Fruit fly (Drosophila melanogaster) whole organism, embryonic: ENCODE measurements around the gene DopEcR.

Experiments
- Blimp-1 ChIP-seq: fragments of 200-800 bp; sonication (Bioruptor generic); optimal IDR thresholded peaks from 3 replicates; lab custom pipeline; 2018; ENCODE audit warnings: missing biosample characterization, missing genetic modification characterization, mild to moderate bottlenecking, moderate library complexity, missing genetic modification reagents
- CG10267 ChIP-seq: fragments of 200-800 bp; sonication (Bioruptor generic); optimal IDR thresholded peaks from 2 replicates; lab custom pipeline; 2018; ENCODE audit warnings: missing biosample characterization, mild to moderate bottlenecking, missing genetic modification characterization, moderate library complexity
- CG10959 ChIP-seq: fragments of 200-800 bp; sonication (Bioruptor generic); IDR thresholded peaks from 2 replicates; pipeline ENCODE4 v1.3.6; 2022; ENCODE audit warnings: missing biosample characterization, missing genetic modification characterization
- CG11456 ChIP-seq: fragments of 200-800 bp; sonication (Bioruptor generic); IDR thresholded peaks from 3 replicates; pipeline ENCODE4 v1.3.6; 2022; ENCODE audit warnings: missing biosample characterization, missing genetic modification characterization
- CG11504 ChIP-seq: fragments of 200-800 bp; sonication (Bioruptor generic); optimal IDR thresholded peaks from 3 replicates; lab custom pipeline; 2019; ENCODE audit warnings: missing biosample characterization, mild to moderate bottlenecking, missing genetic modification characterization, moderate library complexity
- CG11695 ChIP-seq: fragments of 200-800 bp; sonication (Bioruptor generic); IDR thresholded peaks from 3 replicates; pipeline ENCODE4 v1.3.6; 2022; ENCODE audit warnings: missing biosample characterization, missing genetic modification characterization
- CG12155 ChIP-seq: fragments of 200-800 bp; sonication (Bioruptor generic); optimal IDR thresholded peaks from 3 replicates; lab custom pipeline; 2016; ENCODE audit warnings: missing biosample characterization, missing genetic modification characterization
- CG12299 ChIP-seq: fragments of 200-800 bp; sonication (Bioruptor generic); optimal IDR thresholded peaks from 2 replicates; lab custom pipeline; 2018; ENCODE audit warnings: missing biosample characterization, mild to moderate bottlenecking, missing genetic modification characterization
- CG14441 ChIP-seq: fragments of 200-800 bp; sonication (Bioruptor generic); IDR thresholded peaks from 2 replicates; pipeline ENCODE4 v1.3.6; 2022; ENCODE audit warnings: missing biosample characterization, missing genetic modification characterization
- CG16813 ChIP-seq: fragments of 200-800 bp; sonication (Bioruptor generic); IDR thresholded peaks from 3 replicates; pipeline ENCODE4 v1.3.6; 2022; ENCODE audit warnings: missing biosample characterization, missing genetic modification characterization; ENCODE audit not compliant: partially characterized antibody
- CG18011 ChIP-seq: fragments of 200-800 bp; sonication (Bioruptor generic); optimal IDR thresholded peaks from 2 replicates; lab custom pipeline; 2017; ENCODE audit warnings: missing biosample characterization, missing genetic modification characterization, mild to moderate bottlenecking, moderate library complexity, missing genotype
- CG18476 ChIP-seq: fragments of 200-800 bp; sonication (Bioruptor generic); optimal IDR thresholded peaks from 2 replicates; lab custom pipeline; 2016; ENCODE audit warnings: missing biosample characterization, mild to moderate bottlenecking, missing genetic modification characterization
- CG2712 ChIP-seq: fragments of 200-800 bp; optimal IDR thresholded peaks from 3 replicates; lab custom pipeline; 2019; ENCODE audit warnings: missing biosample characterization, mild to moderate bottlenecking, missing genetic modification characterization, moderate library complexity
- CG33213 ChIP-seq: fragments of 200-800 bp; sonication (Bioruptor generic); optimal IDR thresholded peaks from 3 replicates; lab custom pipeline; 2016; ENCODE audit warnings: missing biosample characterization, missing genetic modification characterization
- CG4424 ChIP-seq: fragments of 200-800 bp; sonication (Bioruptor generic); optimal IDR thresholded peaks from 3 replicates; lab custom pipeline; 2016; ENCODE audit warnings: missing biosample characterization, missing genetic modification characterization
- CG4854 ChIP-seq: fragments of 200-800 bp; sonication (Bioruptor generic); optimal IDR thresholded peaks from 2 replicates; lab custom pipeline; 2016; ENCODE audit warnings: missing biosample characterization, missing genetic modification characterization, inconsistent platforms
- CG7839 ChIP-seq: fragments of 200-800 bp; sonication (Bioruptor generic); optimal IDR thresholded peaks from 3 replicates; lab custom pipeline; 2018; ENCODE audit warnings: missing biosample characterization, mild to moderate bottlenecking, missing genetic modification characterization, moderate library complexity
- D ChIP-seq, 2 experiments: fragments of 200-800 bp in 1 of 2; fragments of >200 bp in 1 of 2; sonication (Bioruptor generic) in 1 of 2; optimal IDR thresholded peaks; 2 replicates in 1 of 2; 3 replicates in 1 of 2; lab custom pipeline; 2017; ENCODE audit warnings: mild to moderate bottlenecking in 1 of 2, missing biosample characterization in 1 of 2, missing genetic modification characterization in 1 of 2, missing genetic modification reagents in 1 of 2
- D19A ChIP-seq: fragments of 200-800 bp; optimal IDR thresholded peaks from 3 replicates; lab custom pipeline; 2019; ENCODE audit warnings: missing biosample characterization, mild to moderate bottlenecking, missing genetic modification characterization, moderate library complexity
- Dp ChIP-seq: fragments of 200-800 bp; sonication (Bioruptor generic); optimal IDR thresholded peaks from 2 replicates; lab custom pipeline; 2018; ENCODE audit warnings: missing biosample characterization, mild to moderate bottlenecking, missing genetic modification characterization, moderate library complexity
- Gug ChIP-seq: fragments of 200-800 bp; sonication (Bioruptor generic); IDR thresholded peaks from 4 replicates; pipeline ENCODE4 v1.3.6; 2022; ENCODE audit warnings: missing biosample characterization, missing genetic modification characterization
- Hmr ChIP-seq: fragments of 200-800 bp; sonication (Bioruptor generic); optimal IDR thresholded peaks from 3 replicates; lab custom pipeline; 2017; ENCODE audit warnings: mild to moderate bottlenecking, missing biosample characterization, missing genetic modification reagents, missing genetic modification characterization
- Hr3 ChIP-seq: fragments of 200-800 bp; sonication (Bioruptor generic); optimal IDR thresholded peaks from 3 replicates; lab custom pipeline; 2016; ENCODE audit warnings: missing biosample characterization, missing genetic modification characterization
- Hr78 ChIP-seq, 2 experiments: fragments of 200-800 bp in 1 of 2; fragments of >200 bp in 1 of 2; sonication (Bioruptor generic) in 1 of 2; optimal IDR thresholded peaks; 2 replicates each; lab custom pipeline; 2017 to 2019; ENCODE audit warnings: missing biosample characterization in 2 of 2, missing genetic modification characterization in 2 of 2, mild to moderate bottlenecking in 1 of 2, moderate library complexity in 1 of 2
- Kr ChIP-seq: fragments of 200-800 bp; sonication (Bioruptor generic); optimal IDR thresholded peaks from 2 replicates; lab custom pipeline; 2017; ENCODE audit warnings: missing biosample characterization, mild to moderate bottlenecking, missing genetic modification characterization
- Meics ChIP-seq: fragments of 200-800 bp; sonication (Bioruptor generic); optimal IDR thresholded peaks from 2 replicates; lab custom pipeline; 2017; ENCODE audit warnings: missing biosample characterization, mild to moderate bottlenecking, missing genetic modification characterization
- NFAT ChIP-seq: fragments of 200-800 bp; sonication (Bioruptor generic); IDR thresholded peaks from 2 replicates; pipeline ENCODE4 v1.3.6; 2022; ENCODE audit warnings: missing biosample characterization, missing genetic modification characterization
- Ptx1 ChIP-seq: fragments of 200-800 bp; sonication (Bioruptor generic); IDR thresholded peaks from 2 replicates; pipeline ENCODE4 v1.3.6; 2022; ENCODE audit warnings: missing biosample characterization, missing genetic modification characterization
- aop ChIP-seq: fragments of 200-800 bp; sonication (Bioruptor generic); IDR thresholded peaks from 2 replicates; pipeline ENCODE4 v1.3.6; 2022; ENCODE audit warnings: missing biosample characterization, missing genetic modification characterization
- chm ChIP-seq: fragments of 200-800 bp; sonication (Bioruptor generic); IDR thresholded peaks from 2 replicates; pipeline ENCODE4 v1.3.6; 2022; ENCODE audit warnings: missing biosample characterization, missing genetic modification characterization
- ci ChIP-seq: fragments of 200-800 bp; sonication (Bioruptor generic); IDR thresholded peaks from 3 replicates; pipeline ENCODE4 v1.3.6; 2022; ENCODE audit warnings: missing biosample characterization, missing genetic modification characterization
- crol ChIP-seq: fragments of 200-800 bp; sonication (Bioruptor generic); IDR thresholded peaks from 2 replicates; pipeline ENCODE4 v1.3.6; 2022; ENCODE audit warnings: missing biosample characterization, missing genetic modification characterization
- dmrt11E ChIP-seq: fragments of 200-800 bp; sonication (Bioruptor generic); optimal IDR thresholded peaks from 3 replicates; lab custom pipeline; 2018; ENCODE audit warnings: missing biosample characterization, mild to moderate bottlenecking, missing genetic modification characterization, moderate library complexity
- esg ChIP-seq: fragments of 200-800 bp; sonication (Bioruptor generic); conservative IDR thresholded peaks from 2 replicates; pipeline ENCODE4 v1.3.6; 2022; ENCODE audit warnings: missing biosample characterization, missing genetic modification characterization
- gem ChIP-seq: fragments of 200-800 bp; sonication (Bioruptor generic); optimal IDR thresholded peaks from 2 replicates; lab custom pipeline; 2019; ENCODE audit warnings: missing biosample characterization, mild to moderate bottlenecking, missing genetic modification characterization, moderate library complexity
- hb ChIP-seq: fragments of 200-800 bp; sonication (Bioruptor generic); IDR thresholded peaks from 3 replicates; pipeline ENCODE4 v1.3.6; 2022; ENCODE audit warnings: missing biosample characterization, missing genetic modification characterization; ENCODE audit not compliant: partially characterized antibody
- jumu ChIP-seq: fragments of 200-800 bp; sonication (Bioruptor generic); optimal IDR thresholded peaks from 3 replicates; lab custom pipeline; 2016; ENCODE audit warnings: missing biosample characterization, missing genetic modification characterization
- lbe ChIP-seq: fragments of 200-800 bp; sonication (Bioruptor generic); optimal IDR thresholded peaks from 2 replicates; lab custom pipeline; 2016; ENCODE audit warnings: missing biosample characterization, mild to moderate bottlenecking, missing genetic modification characterization
- lola ChIP-seq, 3 experiments: fragments of >200 bp in 2 of 3; fragments of 200-800 bp in 1 of 3; sonication (Bioruptor generic) in 1 of 3; optimal IDR thresholded peaks; 2 replicates each; lab custom pipeline; 2017 to 2019; ENCODE audit warnings: missing biosample characterization in 3 of 3, missing genetic modification characterization in 3 of 3, mild to moderate bottlenecking in 1 of 3, moderate library complexity in 1 of 3
- phol ChIP-seq: fragments of 200-800 bp; sonication (Bioruptor generic); optimal IDR thresholded peaks from 3 replicates; lab custom pipeline; 2018; ENCODE audit warnings: missing biosample characterization, mild to moderate bottlenecking, missing genetic modification characterization, moderate library complexity
- pzg ChIP-seq: fragments of 200-800 bp; sonication (Bioruptor generic); optimal IDR thresholded peaks from 3 replicates; lab custom pipeline; 2018; ENCODE audit warnings: missing biosample characterization, mild to moderate bottlenecking, missing genetic modification characterization, moderate library complexity
- ranshi ChIP-seq: fragments of 200-800 bp; sonication (Bioruptor generic); IDR thresholded peaks from 2 replicates; pipeline ENCODE4 v1.3.6; 2022; ENCODE audit warnings: missing biosample characterization, missing genetic modification characterization
- sens ChIP-seq: fragments of 200-800 bp; sonication (Bioruptor generic); peaks from one replicate; lab custom pipeline; 2016; ENCODE audit warnings: missing biosample characterization, missing genetic modification characterization
- seq ChIP-seq: fragments of 200-800 bp; sonication (Bioruptor generic); IDR thresholded peaks from 2 replicates; pipeline ENCODE4 v1.3.6; 2022; ENCODE audit warnings: missing biosample characterization, missing genetic modification characterization
- sisA ChIP-seq: fragments of 200-800 bp; sonication (Bioruptor generic); IDR thresholded peaks from 2 replicates; pipeline ENCODE4 v1.3.6; 2022; ENCODE audit warnings: missing biosample characterization, missing genetic modification characterization
- wdn ChIP-seq: fragments of 200-800 bp; sonication (Bioruptor generic); IDR thresholded peaks from 2 replicates; pipeline ENCODE4 v1.3.6; 2022; ENCODE audit warnings: missing biosample characterization, missing genetic modification characterization
- wek ChIP-seq: fragments of 200-800 bp; sonication (Bioruptor generic); optimal IDR thresholded peaks from 3 replicates; lab custom pipeline; 2018; ENCODE audit warnings: missing biosample characterization, mild to moderate bottlenecking, missing genetic modification characterization, moderate library complexity

The DopEcR gene

DNA sequence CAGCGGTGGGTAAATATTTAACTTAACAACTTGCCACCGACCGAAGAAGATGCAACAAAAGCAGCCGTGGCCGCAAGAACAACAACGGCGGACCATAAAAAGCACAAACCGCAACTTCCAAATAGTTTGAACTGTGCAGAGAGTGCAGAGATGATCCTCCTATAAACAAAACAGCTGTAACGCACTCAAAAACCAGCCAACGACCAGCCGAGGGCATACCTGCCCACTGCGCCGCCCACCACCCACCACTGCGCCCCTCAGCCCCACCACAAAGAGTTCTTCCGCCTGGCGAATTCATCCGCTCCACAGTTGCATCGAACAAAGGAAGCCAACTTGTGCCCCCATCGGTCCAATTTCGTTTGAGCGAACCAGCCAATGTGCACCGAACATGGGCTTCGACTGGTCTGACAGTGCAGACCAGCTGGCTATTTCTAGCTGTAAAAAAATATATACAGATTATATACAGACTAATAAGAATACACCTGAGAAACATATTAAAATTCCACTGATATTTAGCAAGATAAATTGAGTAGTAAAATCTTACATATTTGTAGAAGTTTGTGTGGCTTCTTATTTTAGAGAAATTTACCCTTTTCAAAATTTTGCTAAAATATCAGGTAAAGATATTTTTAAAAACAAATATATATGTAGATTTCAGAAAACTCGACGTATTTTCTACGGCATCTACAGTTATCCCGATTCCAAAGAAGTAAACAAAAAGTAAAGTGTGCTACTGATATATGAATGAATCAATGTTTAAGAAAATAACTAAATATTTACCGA, 3.5 kb upstream of the DopEcR start (continued):
- TF ChIP-seq CG11456 (GFP tag; lab: Robert Waterston, UW) (0 out of 3 replicates have a peak, but pooled peaks have one; percentile 59), aop (GFP tag; lab: Robert Waterston, UW) (peak; percentile 59), CG7839 (tag; lab: Kevin White, UChicago) (no peak), crol (peak; percentile 66)

DNA sequence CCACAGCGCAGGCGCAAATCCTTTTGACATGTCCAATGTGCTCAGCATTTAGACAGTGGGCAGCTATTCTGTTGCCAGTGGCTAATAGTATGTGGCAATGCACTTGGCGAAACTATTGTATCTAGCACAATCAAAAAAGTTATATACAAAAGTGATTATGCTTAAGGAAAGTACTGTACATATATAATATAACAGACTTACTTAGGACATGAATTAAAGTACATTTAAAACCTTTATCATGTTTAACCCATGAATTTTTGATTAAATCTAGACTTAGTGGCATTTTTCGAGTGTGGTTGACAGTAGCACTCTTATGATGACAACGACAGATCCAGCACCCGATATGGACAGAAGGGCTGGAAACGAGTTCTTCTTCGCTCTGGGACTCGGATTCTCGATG, 2.9 kb upstream of the DopEcR start:
- TF ChIP-seq CG4854 (GFP tag; lab: Kevin White, UChicago): no peak
- TF ChIP-seq sisA (GFP tag; lab: Robert Waterston, UW): no peak
- TF ChIP-seq CG2712 (tag; lab: Kevin White, UChicago): peak; percentile 29
- no peak for TF ChIP-seq Kr
- no peak for TF ChIP-seq dmrt11E
- TF ChIP-seq CG33213 (GFP tag; lab: Kevin White, UChicago): no peak
- TF ChIP-seq D19A (tag; lab: Kevin White, UChicago): peak; percentile 18
- no peak for TF ChIP-seq chm (GFP tag; lab: Robert Waterston, UW)
- no peak for TF ChIP-seq ci (GFP tag; lab: Robert Waterston, UW)
- TF ChIP-seq gem (tag; lab: Kevin White, UChicago): peak; percentile 35
- TF ChIP-seq CG16813: no peak
- TF ChIP-seq CG4424 (GFP tag; lab: Kevin White, UChicago): no peak
- TF ChIP-seq hb (GFP tag; lab: Robert Waterston, UW): no peak
- no peak for TF ChIP-seq CG14441 (GFP tag; lab: Robert Waterston, UW)
- no peak for TF ChIP-seq CG11695 (GFP tag; lab: Robert Waterston, UW)
- peak; percentile 62 for TF ChIP-seq Blimp-1 (GFP tag; lab: Kevin White, UChicago)
- TF ChIP-seq Gug: no peak
- no peak for TF ChIP-seq Meics (GFP tag; lab: Kevin White, UChicago)
- TF ChIP-seq lbe: peak; percentile 21
- TF ChIP-seq phol (tag; lab: Kevin White, UChicago): peak; percentile 36
- TF ChIP-seq CG12299 (tag; lab: Kevin White, UChicago): no peak
- TF ChIP-seq NFAT (GFP tag; lab: Robert Waterston, UW): no peak
- peak; percentile 56 for TF ChIP-seq sens (GFP tag; lab: Kevin White, UChicago)
- no peak for TF ChIP-seq jumu (GFP tag; lab: Kevin White, UChicago)
- TF ChIP-seq Hr78 (GFP tag; optimal IDR thresholded peaks at IDR 0.05; lab: Kevin White, UChicago): no peak
- TF ChIP-seq Dp (GFP tag; lab: Kevin White, UChicago): no peak
- no peak for TF ChIP-seq pzg (GFP tag; lab: Kevin White, UChicago)
- TF ChIP-seq CG18011 (GFP tag; lab: Kevin White, UChicago): no peak
- TF ChIP-seq wdn (GFP tag; lab: Robert Waterston, UW): no peak
- no peak for TF ChIP-seq CG12155 (GFP tag; lab: Kevin White, UChicago)
- TF ChIP-seq D (optimal IDR thresholded peaks at IDR 0.05; lab: Kevin White, UChicago): no peak
- no peak for TF ChIP-seq D (GFP tag; optimal IDR thresholded peaks at IDR 0.05; lab: Kevin White, UChicago)
- TF ChIP-seq wek: no peak
- no peak for TF ChIP-seq CG10959
- peak; percentile 4 for TF ChIP-seq CG18476 (GFP tag; lab: Kevin White, UChicago)
- no peak for TF ChIP-seq esg (GFP tag; lab: Robert Waterston, UW)
- TF ChIP-seq CG11504 (tag; lab: Kevin White, UChicago): peak; percentile 2
- TF ChIP-seq CG10267 (tag; lab: Kevin White, UChicago): peak; percentile 5
- no peak for TF ChIP-seq Hr3 (GFP tag; lab: Kevin White, UChicago)
- no peak for TF ChIP-seq Hmr
- no peak for TF ChIP-seq seq
- peak in 1 of 3 experiments; percentile 8 for TF ChIP-seq lola (GFP tag; optimal IDR thresholded peaks at IDR 0.05; lab: Kevin White, UChicago)
- 0 out of 2 replicates have a peak, but pooled peaks have one; percentile 9 for TF ChIP-seq ranshi (GFP tag; lab: Robert Waterston, UW)
- TF ChIP-seq Ptx1 (GFP tag; lab: Robert Waterston, UW): no peak
